Worm (Caenorhabditis elegans) whole organism, L2 larva: ENCODE data around the gene F07B10.7.

Source experiments
- snpc-4 ChIP-seq: fragments of 150-350 bp; optimal IDR thresholded peaks from 2 replicates; lab custom pipeline; 2014; ENCODE audit warnings: missing biosample characterization, missing genetic modification characterization
- unc-55 ChIP-seq: fragments of 150-350 bp; sonication (generic microtip); optimal IDR thresholded peaks from 3 replicates; lab custom pipeline; 2014; ENCODE audit warnings: missing biosample characterization, missing genetic modification reagents, missing genetic modification characterization

DNA sequence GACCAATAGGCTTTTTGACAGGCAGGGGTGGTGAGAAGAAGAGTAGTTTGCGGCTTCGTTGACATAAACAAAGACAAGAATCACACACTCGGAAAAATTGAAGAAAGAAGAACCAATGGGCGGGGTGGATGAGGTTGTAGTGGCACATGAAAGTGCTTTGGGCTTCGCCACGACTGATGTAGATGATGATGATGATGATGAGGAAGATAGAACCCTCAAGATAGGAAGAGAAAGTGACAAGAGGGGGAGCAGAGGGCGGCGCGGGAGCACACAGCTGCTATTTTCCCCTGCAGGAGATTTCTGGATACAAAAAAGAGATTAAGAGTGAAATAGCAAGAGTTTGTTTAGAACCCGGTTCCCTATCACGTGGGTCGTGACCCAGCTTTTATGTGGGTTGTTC lies 48.4 kb upstream of the F07B10.7 start:
- no peak for TF ChIP-seq unc-55 (GFP tag; lab: Kevin White, UChicago)
- no peak for TF ChIP-seq snpc-4 (tag; lab: Kevin White, UChicago)
